Worm (Caenorhabditis elegans): Measurements from ENCODE around the gene elpc-4.

Gene elpc-4

DNA sequence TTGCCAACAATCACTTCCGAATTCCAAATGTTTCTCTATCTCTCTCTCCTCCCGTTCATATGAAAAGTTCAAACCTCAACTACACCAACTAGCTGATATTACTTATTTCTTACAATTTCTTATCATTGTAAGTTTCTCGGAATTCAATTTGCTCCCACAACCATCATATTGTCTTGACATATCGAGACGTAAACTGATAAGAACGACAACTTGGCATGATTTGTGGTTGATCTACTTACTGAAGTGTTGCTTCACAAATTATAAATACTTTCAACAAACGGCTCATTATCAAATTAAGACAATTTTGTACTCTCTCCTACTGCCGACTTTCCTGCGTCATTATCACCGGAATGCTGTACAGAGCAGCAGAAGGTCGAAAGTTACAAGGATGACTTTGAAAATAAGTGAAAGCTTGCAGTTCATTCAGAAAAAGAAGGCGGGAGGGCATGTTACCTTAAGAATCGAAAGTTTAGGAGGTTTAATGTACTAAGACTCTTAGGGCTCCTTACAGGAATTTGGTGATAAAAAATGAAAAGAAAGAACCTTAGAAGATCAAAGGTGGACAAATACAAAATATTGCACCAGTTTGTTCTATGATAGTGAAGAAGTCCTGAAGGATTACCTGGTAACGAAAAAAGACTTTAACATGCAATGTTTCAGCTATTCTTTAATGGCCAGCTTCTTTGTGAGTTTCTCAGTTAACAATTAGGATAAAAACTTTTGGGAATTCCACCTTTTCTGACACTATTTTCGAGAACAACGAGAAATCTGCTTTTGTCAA lies 15.5 kb downstream of the elpc-4 start (continued):
- TF ChIP-seq nhr-111 (GFP tag; optimal IDR thresholded peaks at IDR 0.05) (no peak), nhr-28 (tag; optimal IDR thresholded peaks at IDR 0.05) (peak; percentile 78), F10B5.3 (tag; optimal IDR thresholded peaks at IDR 0.05) (no peak), zfp-3 (GFP tag; conservative IDR thresholded peaks at IDR 0.05) (no peak), ceh-44 (GFP tag; IDR thresholded peaks at IDR 0.05) (no peak), nhr-48 (tag; optimal IDR thresholded peaks at IDR 0.05) (peak; percentile 74), ceh-28 (tag; optimal IDR thresholded peaks at IDR 0.05) (no peak), Y105C5A.15 (GFP tag; IDR thresholded peaks at IDR 0.05) (no peak)

ce11 chrIV:8034182-8034581 lies 17.4 kb downstream of the elpc-4 start:
- no peak for TF ChIP-seq mxl-2 (GFP tag; conservative IDR thresholded peaks at IDR 0.05)
- TF ChIP-seq ZK546.5 (tag; optimal IDR thresholded peaks at IDR 0.05), result no peak
- TF ChIP-seq nhr-48 (tag; optimal IDR thresholded peaks at IDR 0.05), result no peak
- TF ChIP-seq mdt-29 (GFP tag; IDR thresholded peaks at IDR 0.05), result no peak
- TF ChIP-seq Y75B8A.6 (GFP tag; IDR thresholded peaks at IDR 0.05), result no peak
- no peak for TF ChIP-seq dmd-6 (GFP tag; IDR thresholded peaks at IDR 0.05)
- TF ChIP-seq dmd-9 (GFP tag; IDR thresholded peaks at IDR 0.05), result no peak
- TF ChIP-seq unc-62 (GFP tag; optimal IDR thresholded peaks at IDR 0.05 in 1 of 2), result peak in 1 of 2 experiments; percentile 11
- no peak for TF ChIP-seq unc-62 (tag; optimal IDR thresholded peaks at IDR 0.05)
- no peak for TF ChIP-seq egl-27 (tag; optimal IDR thresholded peaks at IDR 0.05)
- TF ChIP-seq Y105C5A.15 (GFP tag; IDR thresholded peaks at IDR 0.05), result no peak
- no peak for TF ChIP-seq F49E8.2 (tag; optimal IDR thresholded peaks at IDR 0.05; ENCODE audit: borderline replicate concordance)
- no peak for TF ChIP-seq duxl-1 (tag; optimal IDR thresholded peaks at IDR 0.05; ENCODE audit: poor library complexity)
- TF ChIP-seq lim-7 (GFP tag; IDR thresholded peaks at IDR 0.05), result no peak
- peak; percentile 61 for TF ChIP-seq pqm-1 (tag; optimal IDR thresholded peaks at IDR 0.05)
- no peak for TF ChIP-seq vab-7 (GFP tag; IDR thresholded peaks at IDR 0.05)

- TF ChIP-seq ceh-62 (tag; optimal IDR thresholded peaks at IDR 0.05), result no peak
- peak; percentile 17 for TF ChIP-seq nhr-77 (tag; optimal IDR thresholded peaks at IDR 0.05)
- peak in 1 of 2 experiments; percentile 73 for TF ChIP-seq unc-62 (GFP tag; optimal IDR thresholded peaks at IDR 0.05 in 1 of 2)
- no peak for TF ChIP-seq unc-62 (tag; optimal IDR thresholded peaks at IDR 0.05)
- TF ChIP-seq dmd-6 (GFP tag; IDR thresholded peaks at IDR 0.05), result peak; percentile 33; the same call in 1 of the 2 replicates
- peak in 1 of 2 experiments; percentile 12 for TF ChIP-seq lsy-2 (tag; optimal IDR thresholded peaks at IDR 0.05)
- TF ChIP-seq nhr-11 (tag; optimal IDR thresholded peaks at IDR 0.05), result no peak
- TF ChIP-seq zfp-2 (tag; optimal IDR thresholded peaks at IDR 0.05), result no peak
- peak; percentile 10 for TF ChIP-seq hlh-30 (tag; optimal IDR thresholded peaks at IDR 0.05; ENCODE audit: insufficient read depth)
- no peak for TF ChIP-seq T26A8.4 (GFP tag; IDR thresholded peaks at IDR 0.05)
- TF ChIP-seq nhr-28 (tag; optimal IDR thresholded peaks at IDR 0.05), result peak; percentile 77
- peak; percentile 2 for TF ChIP-seq mxl-3 (GFP tag; optimal IDR thresholded peaks at IDR 0.05)
- TF ChIP-seq mdl-1 (tag; optimal IDR thresholded peaks at IDR 0.05), result peak in 1 of 2 experiments; percentile 40
- no peak for TF ChIP-seq nhr-48 (tag; optimal IDR thresholded peaks at IDR 0.05)
- peak; percentile 34 for TF ChIP-seq mep-1 (tag; optimal IDR thresholded peaks at IDR 0.05)
Observed at ce11 chrIV:8036492-8036891, 19.7 kb downstream of the elpc-4 start.

DNA sequence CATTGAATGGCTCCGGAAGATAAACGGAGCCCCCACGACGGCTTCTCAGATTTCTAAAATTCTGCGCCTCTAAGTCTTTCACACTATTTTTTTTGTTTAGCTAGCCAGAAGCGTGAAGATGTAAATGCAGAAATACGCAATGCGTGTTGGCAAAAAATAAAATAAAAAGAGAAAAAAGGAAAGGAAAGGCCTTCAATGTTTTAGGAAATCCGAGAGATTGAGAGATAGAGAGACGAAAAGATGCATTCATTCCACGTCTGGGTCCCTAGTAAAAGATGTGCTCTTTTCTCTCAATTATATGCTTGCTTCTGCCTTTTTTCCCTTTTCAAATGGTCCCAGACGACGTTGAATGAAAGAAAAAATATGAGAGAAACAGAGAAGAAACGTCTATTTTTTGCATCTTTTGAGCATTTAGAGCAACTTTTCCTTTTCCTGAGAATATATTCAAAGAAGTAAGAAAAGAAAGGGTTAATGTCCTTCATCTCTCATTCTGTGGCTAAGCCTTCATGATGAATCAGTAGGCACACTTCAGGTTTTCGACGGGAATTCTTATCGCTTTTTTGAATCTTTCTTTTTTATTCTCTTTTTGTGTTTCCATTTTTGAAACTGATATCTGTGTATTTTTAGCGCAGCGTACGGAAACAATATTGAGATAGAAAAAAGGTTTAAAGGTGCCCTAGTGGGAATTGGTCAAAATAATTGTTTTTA lies 24.0 kb downstream of the elpc-4 start:
- TF ChIP-seq dve-1 (tag; optimal IDR thresholded peaks at IDR 0.05; ENCODE audit: insufficient read depth) (peak; percentile 11), aha-1 (tag) (peak; percentile 80), fkh-10 (GFP tag; optimal IDR thresholded peaks at IDR 0.05) (peak; percentile 89), ctbp-1 (GFP tag; IDR thresholded peaks at IDR 0.05) (peak; percentile 71; the same call in 1 of the 2 replicates), R02D3.7 (tag; optimal IDR thresholded peaks at IDR 0.05) (no peak), rbr-2 (tag; optimal IDR thresholded peaks at IDR 0.05) (peak; percentile 43), unc-62 (GFP tag; optimal IDR thresholded peaks at IDR 0.05 in 1 of 2) (peak in 1 of 2 experiments; percentile 92), unc-62 (tag; optimal IDR thresholded peaks at IDR 0.05) (no peak), hlh-30 (tag; optimal IDR thresholded peaks at IDR 0.05; ENCODE audit: insufficient read depth) (no peak), lsy-2 (tag; optimal IDR thresholded peaks at IDR 0.05) (peak in 1 of 2 experiments; percentile 26), mdl-1 (tag; optimal IDR thresholded peaks at IDR 0.05) (peak in 1 of 2 experiments; percentile 10), F26F4.8 (GFP tag; conservative IDR thresholded peaks at IDR 0.05) (no peak), gei-8 (GFP tag; optimal IDR thresholded peaks at IDR 0.05) (no peak), F10B5.3 (tag; optimal IDR thresholded peaks at IDR 0.05) (no peak), ceh-62 (tag; optimal IDR thresholded peaks at IDR 0.05) (no peak), madf-5 (GFP tag; IDR thresholded peaks at IDR 0.05) (no peak), mep-1 (tag; optimal IDR thresholded peaks at IDR 0.05) (peak; percentile 46), mxl-3 (GFP tag; optimal IDR thresholded peaks at IDR 0.05) (no peak)

All from whole organism, L4 larva.